Fruit fly (Drosophila melanogaster) whole organism, embryonic: Measurements from ENCODE around the gene cav.

Source experiments
- Bteb2 ChIP-seq: fragments of 200-800 bp; sonication (Bioruptor generic); optimal IDR thresholded peaks from 2 replicates; lab custom pipeline; 2016; ENCODE audit warnings: missing biosample characterization, missing genetic modification characterization
- CG10321 ChIP-seq: fragments of 200-800 bp; sonication (Bioruptor generic); IDR thresholded peaks from 2 replicates; pipeline ENCODE4 v1.3.6; 2022; ENCODE audit warnings: missing biosample characterization, missing genetic modification characterization
- CG10979 ChIP-seq: fragments of 200-800 bp; sonication (Bioruptor generic); optimal IDR thresholded peaks from 2 replicates; lab custom pipeline; 2018; ENCODE audit warnings: missing biosample characterization, mild to moderate bottlenecking, missing genetic modification characterization, moderate library complexity
- CG11398 ChIP-seq: fragments of 200-800 bp; sonication (Bioruptor generic); optimal IDR thresholded peaks from 2 replicates; lab custom pipeline; 2016; ENCODE audit warnings: missing biosample characterization, missing genetic modification characterization
- CG12659 ChIP-seq: fragments of 200-800 bp; sonication (Bioruptor generic); optimal IDR thresholded peaks from 3 replicates; lab custom pipeline; 2017; ENCODE audit warnings: mild to moderate bottlenecking, missing biosample characterization, missing genetic modification reagents, missing genetic modification characterization
- CG12769 ChIP-seq: fragments of 200-800 bp; sonication (Bioruptor generic); optimal IDR thresholded peaks from 2 replicates; lab custom pipeline; 2019; ENCODE audit warnings: missing biosample characterization, mild to moderate bottlenecking, missing genetic modification characterization, moderate library complexity
- CG14050 ChIP-seq: fragments of 200-800 bp; sonication (Bioruptor generic); IDR thresholded peaks from 3 replicates; pipeline ENCODE4 v1.3.6; 2022; ENCODE audit warnings: missing biosample characterization, missing genetic modification characterization
- CG1529 ChIP-seq: fragments of 200-800 bp; sonication (Bioruptor generic); optimal IDR thresholded peaks from 3 replicates; lab custom pipeline; 2018; ENCODE audit warnings: missing biosample characterization, missing genetic modification characterization
- CG16813 ChIP-seq: fragments of 200-800 bp; sonication (Bioruptor generic); IDR thresholded peaks from 3 replicates; pipeline ENCODE4 v1.3.6; 2022; ENCODE audit warnings: missing biosample characterization, missing genetic modification characterization; ENCODE audit not compliant: partially characterized antibody
- CG17359 ChIP-seq: fragments of 200-800 bp; sonication (Bioruptor generic); optimal IDR thresholded peaks from 3 replicates; lab custom pipeline; 2018; ENCODE audit warnings: missing biosample characterization, mild to moderate bottlenecking, missing genetic modification characterization, moderate library complexity
- CG17361 ChIP-seq: fragments of 200-800 bp; sonication (Bioruptor generic); IDR thresholded peaks from 3 replicates; pipeline ENCODE4 v1.3.6; 2022; ENCODE audit warnings: missing biosample characterization, missing genetic modification characterization
- CG17612 ChIP-seq: fragments of 200-800 bp; sonication (Bioruptor generic); IDR thresholded peaks from 2 replicates; pipeline ENCODE4 v1.3.6; 2022; ENCODE audit warnings: missing biosample characterization, missing genetic modification characterization
- CG18619 ChIP-seq: fragments of 200-800 bp; sonication (Bioruptor generic); optimal IDR thresholded peaks from 3 replicates; lab custom pipeline; 2017; ENCODE audit warnings: missing biosample characterization, mild to moderate bottlenecking, missing genetic modification characterization
- CG32532 ChIP-seq: fragments of 200-800 bp; sonication (Bioruptor generic); IDR thresholded peaks from 2 replicates; pipeline ENCODE4 v1.3.6; 2022; ENCODE audit warnings: missing biosample characterization, missing genetic modification characterization
- CG3995 ChIP-seq: fragments of 200-800 bp; sonication (Bioruptor generic); optimal IDR thresholded peaks from 3 replicates; lab custom pipeline; 2016; ENCODE audit warnings: missing biosample characterization, missing genetic modification characterization
- CG6689 ChIP-seq: fragments of 200-800 bp; sonication (Bioruptor generic); IDR thresholded peaks from 2 replicates; pipeline ENCODE4 v1.3.6; 2022; ENCODE audit warnings: missing biosample characterization, missing genetic modification characterization
- CG8281 ChIP-seq: fragments of 200-800 bp; sonication (Bioruptor generic); optimal IDR thresholded peaks from 2 replicates; lab custom pipeline; 2018; ENCODE audit warnings: missing biosample characterization, mild to moderate bottlenecking, missing genetic modification characterization, moderate library complexity
- CG8359 ChIP-seq: fragments of 200-800 bp; sonication (Bioruptor generic); optimal IDR thresholded peaks from 2 replicates; lab custom pipeline; 2017; ENCODE audit warnings: missing biosample characterization, mild to moderate bottlenecking, missing genetic modification characterization, borderline replicate concordance
- CG9437 ChIP-seq: fragments of 200-800 bp; sonication (Bioruptor generic); optimal IDR thresholded peaks from 2 replicates; lab custom pipeline; 2018; ENCODE audit warnings: missing biosample characterization, mild to moderate bottlenecking, missing genetic modification characterization
- CG9609 ChIP-seq: fragments of 200-800 bp; sonication (Bioruptor generic); optimal IDR thresholded peaks from 3 replicates; lab custom pipeline; 2016; ENCODE audit warnings: missing biosample characterization, missing genetic modification characterization
- CG9727 ChIP-seq: fragments of 200-800 bp; sonication (Bioruptor generic); optimal IDR thresholded peaks from 3 replicates; lab custom pipeline; 2017; ENCODE audit warnings: missing biosample characterization, mild to moderate bottlenecking, missing genetic modification characterization
- D ChIP-seq, 2 experiments: fragments of 200-800 bp in 1 of 2; fragments of >200 bp in 1 of 2; sonication (Bioruptor generic) in 1 of 2; optimal IDR thresholded peaks; 2 replicates in 1 of 2; 3 replicates in 1 of 2; lab custom pipeline; 2017; ENCODE audit warnings: mild to moderate bottlenecking in 1 of 2, missing biosample characterization in 1 of 2, missing genetic modification characterization in 1 of 2, missing genetic modification reagents in 1 of 2
- Dll ChIP-seq: fragments of 200-800 bp; sonication (Bioruptor generic); IDR thresholded peaks from 4 replicates; pipeline ENCODE4 v1.3.6; 2022; ENCODE audit warnings: missing biosample characterization, missing genetic modification characterization; ENCODE audit not compliant: partially characterized antibody
- Fer3 ChIP-seq: fragments of 200-800 bp; sonication (Bioruptor generic); optimal IDR thresholded peaks from 2 replicates; lab custom pipeline; 2018; ENCODE audit warnings: missing biosample characterization, mild to moderate bottlenecking, missing genetic modification characterization, moderate library complexity
- Hand ChIP-seq: fragments of 200-800 bp; sonication (Bioruptor generic); optimal IDR thresholded peaks from 2 replicates; lab custom pipeline; 2017; ENCODE audit warnings: mild to moderate bottlenecking, missing biosample characterization, missing genetic modification reagents, missing genetic modification characterization
- Lim3 ChIP-seq: fragments of 200-800 bp; sonication (Bioruptor generic); IDR thresholded peaks from 2 replicates; pipeline ENCODE4 v1.3.6; 2022; ENCODE audit warnings: missing biosample characterization, missing genetic modification characterization
- MESR4 ChIP-seq: fragments of 200-800 bp; sonication (Bioruptor generic); optimal IDR thresholded peaks from 2 replicates; lab custom pipeline; 2018; ENCODE audit warnings: missing biosample characterization, mild to moderate bottlenecking, missing genetic modification characterization, moderate library complexity
- Mrtf ChIP-seq: fragments of 200-800 bp; sonication (Bioruptor generic); IDR thresholded peaks from 3 replicates; pipeline ENCODE4 v1.3.6; 2022; ENCODE audit warnings: missing biosample characterization, missing genetic modification characterization
- Neu2 ChIP-seq: fragments of 200-800 bp; sonication (Bioruptor generic); optimal IDR thresholded peaks from 3 replicates; lab custom pipeline; 2016; ENCODE audit warnings: missing biosample characterization, missing genetic modification characterization, borderline replicate concordance
- Oaz ChIP-seq: fragments of 200-800 bp; sonication (Bioruptor generic); IDR thresholded peaks from 2 replicates; pipeline ENCODE4 v1.3.6; 2022; ENCODE audit warnings: missing biosample characterization, missing genetic modification characterization
- Sox100B ChIP-seq: fragments of 200-800 bp; sonication (Bioruptor generic); optimal IDR thresholded peaks from 3 replicates; lab custom pipeline; 2018; ENCODE audit warnings: missing biosample characterization, mild to moderate bottlenecking, missing genetic modification characterization
- Taf1 ChIP-seq: fragments of 200-800 bp; sonication (Bioruptor generic); IDR thresholded peaks from 2 replicates; pipeline ENCODE4 v1.3.6; 2022; ENCODE audit warnings: missing biosample characterization, missing genetic modification characterization
- Trl ChIP-seq, 3 experiments: fragments of >200 bp in 2 of 3; fragments of 200-800 bp in 1 of 3; sonication (Bioruptor generic) in 1 of 3; optimal IDR thresholded peaks; 2 replicates in 1 of 3; 3 replicates in 2 of 3; lab custom pipeline; 2016 to 2017; ENCODE audit warnings: missing biosample characterization in 1 of 3, missing genetic modification characterization in 1 of 3
- crp ChIP-seq, 2 experiments: fragments of 200-800 bp; sonication (Bioruptor generic); optimal IDR thresholded peaks; 2 replicates in 1 of 2; 3 replicates in 1 of 2; lab custom pipeline; 2017; ENCODE audit warnings: missing biosample characterization in 2 of 2, missing genetic modification characterization in 2 of 2, mild to moderate bottlenecking in 1 of 2, moderate library complexity in 1 of 2
- cwo ChIP-seq: fragments of 200-800 bp; sonication (Bioruptor generic); optimal IDR thresholded peaks from 3 replicates; lab custom pipeline; 2017; ENCODE audit warnings: missing biosample characterization, missing genetic modification characterization, mild to moderate bottlenecking, moderate library complexity, missing genetic modification reagents
- dimm ChIP-seq: fragments of 200-800 bp; sonication (Bioruptor generic); IDR thresholded peaks from 2 replicates; pipeline ENCODE4 v1.3.6; 2022; ENCODE audit warnings: missing biosample characterization, missing genetic modification characterization
- gcm2 ChIP-seq: fragments of 200-800 bp; sonication (Bioruptor generic); optimal IDR thresholded peaks from 2 replicates; lab custom pipeline; 2016; ENCODE audit warnings: missing biosample characterization, missing genetic modification characterization
- gsb-n ChIP-seq: fragments of 200-800 bp; sonication (Bioruptor generic); optimal IDR thresholded peaks from 3 replicates; lab custom pipeline; 2018; ENCODE audit warnings: missing biosample characterization, mild to moderate bottlenecking, missing genetic modification characterization
- pnt ChIP-seq: fragments of 200-800 bp; sonication (Bioruptor generic); optimal IDR thresholded peaks from 3 replicates; lab custom pipeline; 2016; ENCODE audit warnings: missing biosample characterization, missing genetic modification characterization
- repo ChIP-seq: fragments of 200-800 bp; sonication (Bioruptor generic); optimal IDR thresholded peaks from 2 replicates; lab custom pipeline; 2016; ENCODE audit warnings: missing biosample characterization, missing genetic modification characterization
- salm ChIP-seq: fragments of 200-800 bp; sonication (Bioruptor generic); optimal IDR thresholded peaks from 2 replicates; lab custom pipeline; 2018; ENCODE audit warnings: missing biosample characterization, mild to moderate bottlenecking, missing genetic modification characterization
- sc ChIP-seq, 3 experiments: fragments of >200 bp in 2 of 3; fragments of 200-800 bp in 1 of 3; sonication (Bioruptor generic) in 1 of 3; optimal IDR thresholded peaks; 2 replicates in 2 of 3; 3 replicates in 1 of 3; lab custom pipeline; 2017; ENCODE audit warnings: mild to moderate bottlenecking in 1 of 3, missing biosample characterization in 1 of 3, missing genetic modification characterization in 1 of 3, missing genetic modification reagents in 1 of 3
- sna ChIP-seq: fragments of 200-800 bp; sonication (Bioruptor generic); IDR thresholded peaks from 2 replicates; pipeline ENCODE4 v1.3.6; 2022; ENCODE audit warnings: missing biosample characterization, missing genetic modification characterization; ENCODE audit not compliant: partially characterized antibody
- trem ChIP-seq: fragments of 200-800 bp; optimal IDR thresholded peaks from 3 replicates; lab custom pipeline; 2019; ENCODE audit warnings: missing biosample characterization, mild to moderate bottlenecking, missing genetic modification characterization, moderate library complexity
- tup ChIP-seq: fragments of 200-800 bp; sonication (Bioruptor generic); optimal IDR thresholded peaks from 2 replicates; lab custom pipeline; 2016; ENCODE audit warnings: missing biosample characterization, mild to moderate bottlenecking, missing genetic modification characterization, moderate library complexity
- twi ChIP-seq: fragments of 200-800 bp; optimal IDR thresholded peaks from 2 replicates; lab custom pipeline; 2019; ENCODE audit warnings: missing biosample characterization, mild to moderate bottlenecking, missing genetic modification characterization, moderate library complexity
- unc-4 ChIP-seq: fragments of 200-800 bp; sonication (Bioruptor generic); IDR thresholded peaks from 2 replicates; pipeline ENCODE4 v1.3.6; 2022; ENCODE audit warnings: missing biosample characterization, missing genetic modification characterization; ENCODE audit not compliant: partially characterized antibody
- usp ChIP-seq: fragments of >200 bp; optimal IDR thresholded peaks from 2 replicates; lab custom pipeline; 2017; ENCODE audit warnings: missing biosample characterization, missing genetic modification characterization

Gene cav

dm6 chr3R:24252494-24252893 is 31.6 kb downstream of the cav start, which contains the start of gene beta-PheRS (continued):
- TF ChIP-seq Sox100B (GFP tag; lab: Kevin White, UChicago) (no peak), Lim3 (GFP tag; lab: Robert Waterston, UW) (no peak), Taf1 (GFP tag; lab: Robert Waterston, UW) (no peak), Neu2 (GFP tag; lab: Kevin White, UChicago) (no peak), CG11398 (no peak), sna (GFP tag; lab: Robert Waterston, UW) (peak; percentile 90), pnt (GFP tag; lab: Kevin White, UChicago) (peak; percentile 37), trem (tag; lab: Kevin White, UChicago) (peak; percentile 82), CG9727 (no peak), CG32532 (GFP tag; lab: Robert Waterston, UW) (peak; percentile 78), Trl (optimal IDR thresholded peaks at IDR 0.05; lab: Kevin White, UChicago) (no peak), Trl (GFP tag; optimal IDR thresholded peaks at IDR 0.05; lab: Kevin White, UChicago) (peak; percentile 60), MESR4 (peak; percentile 76), CG10979 (peak; percentile 42), CG10321 (GFP tag; lab: Robert Waterston, UW) (peak; percentile 19; the same call in 1 of the 2 replicates), Hand (no peak), cwo (no peak), CG17361 (GFP tag; lab: Robert Waterston, UW) (no peak), CG17359 (tag; lab: Kevin White, UChicago) (no peak), dimm (no peak), CG1529 (no peak), Mrtf (peak; percentile 48; the same call in 1 of the 3 replicates), CG12659 (peak; percentile 93), CG8359 (GFP tag; lab: Kevin White, UChicago) (no peak), Bteb2 (GFP tag; lab: Kevin White, UChicago) (peak; percentile 70), repo (GFP tag; lab: Kevin White, UChicago) (peak; percentile 57), CG8281 (no peak), twi (tag; lab: Kevin White, UChicago) (no peak), gcm2 (GFP tag; lab: Kevin White, UChicago) (no peak), tup (GFP tag; lab: Kevin White, UChicago) (no peak), CG6689 (GFP tag; lab: Robert Waterston, UW) (peak; percentile 36; the same call in 1 of the 2 replicates), CG17612 (GFP tag; lab: Robert Waterston, UW) (no peak), CG12769 (tag; lab: Kevin White, UChicago) (no peak), usp (GFP tag; lab: Kevin White, UChicago) (no peak), CG3995 (GFP tag; lab: Kevin White, UChicago) (peak; percentile 83), D (optimal IDR thresholded peaks at IDR 0.05; lab: Kevin White, UChicago) (no peak), D (GFP tag; optimal IDR thresholded peaks at IDR 0.05; lab: Kevin White, UChicago) (no peak), sc (optimal IDR thresholded peaks at IDR 0.05; lab: Kevin White, UChicago) (no peak), sc (GFP tag; optimal IDR thresholded peaks at IDR 0.05; lab: Kevin White, UChicago) (no peak), salm (no peak), CG18619 (GFP tag; lab: Kevin White, UChicago) (no peak), CG16813 (GFP tag; lab: Robert Waterston, UW) (peak; percentile 93), Dll (GFP tag; lab: Robert Waterston, UW) (peak; percentile 88), CG9437 (GFP tag; lab: Kevin White, UChicago) (no peak), unc-4 (GFP tag; lab: Robert Waterston, UW) (peak; percentile 92), Oaz (GFP tag; lab: Robert Waterston, UW) (no peak), gsb-n (tag; lab: Kevin White, UChicago) (no peak), crp (GFP tag; optimal IDR thresholded peaks at IDR 0.05; lab: Kevin White, UChicago) (no peak), CG14050 (GFP tag; lab: Robert Waterston, UW) (peak; percentile 16; the same call in 1 of the 3 replicates), CG9609 (GFP tag; lab: Kevin White, UChicago) (peak; percentile 3), Fer3 (tag; lab: Kevin White, UChicago) (no peak)
